Fruit fly (Drosophila melanogaster): Measurements from ENCODE around the gene Ubc4.

DNA sequence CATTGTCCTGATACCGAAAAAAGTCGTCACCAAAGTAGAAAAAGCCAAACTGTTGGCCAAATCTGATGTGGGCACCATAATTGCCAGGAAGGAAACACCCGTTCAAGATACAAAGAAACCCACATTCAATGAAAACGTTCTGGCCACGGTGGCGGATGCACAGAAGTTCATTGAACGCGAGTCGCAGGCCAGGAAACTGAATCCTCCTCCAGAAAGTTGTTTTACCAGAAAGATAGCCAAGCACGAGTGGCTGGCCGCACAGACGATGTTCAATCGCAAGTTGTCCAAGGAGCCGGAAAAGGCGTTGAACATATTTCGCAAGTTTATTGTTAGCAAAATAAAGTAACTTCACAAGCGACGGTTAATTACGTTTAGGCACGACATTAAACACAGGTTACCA is 22.0 kb downstream of the Ubc4 start:
- no peak for TF ChIP-seq CG12768 (GFP tag; optimal IDR thresholded peaks at IDR 0.05)
- no peak for TF ChIP-seq kay (GFP tag; ENCODE audit: borderline replicate concordance)
- TF ChIP-seq cnc (optimal IDR thresholded peaks at IDR 0.05) = no peak
- no peak for TF ChIP-seq CG7101 (tag; optimal IDR thresholded peaks at IDR 0.05)
- no peak for TF ChIP-seq bab1 (GFP tag; optimal IDR thresholded peaks at IDR 0.05)
- no peak for TF ChIP-seq CG5204 (GFP tag; optimal IDR thresholded peaks at IDR 0.05)
- no peak for TF ChIP-seq toe (GFP tag; optimal IDR thresholded peaks at IDR 0.05)

Data from whole organism, adult.